Worm (Caenorhabditis elegans): ENCODE measurements around the gene C18G1.9.
A peak's percentile ranks its signal among the peaks of the same experiment; 100 is the strongest.

The C18G1.9 gene

DNA sequence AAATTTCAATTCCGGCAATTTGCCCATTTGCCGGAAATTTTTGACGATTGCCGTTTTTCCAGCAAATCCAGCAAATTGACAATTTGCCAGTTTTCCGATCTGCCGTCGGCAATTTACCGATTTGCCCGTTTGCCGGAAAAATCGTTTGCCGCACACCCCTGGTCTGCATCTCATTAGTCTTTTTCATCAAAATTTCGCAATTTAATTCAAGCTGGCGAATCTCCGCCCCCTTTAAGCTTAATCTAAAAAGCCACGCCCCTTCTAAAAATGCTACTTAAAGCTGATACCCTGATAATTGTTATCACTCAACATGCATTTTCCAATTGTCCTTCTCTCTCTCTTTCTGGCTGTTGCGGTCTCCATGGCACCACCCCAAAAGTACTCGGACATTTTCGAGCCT is 13.8 kb upstream of the C18G1.9 start, which contains the start of gene Y60C6A.1:
Y60C6A.1 (plus strand) TSS at position 301 of the 400 bp plus-strand sequence.
- TF ChIP-seq mls-2 (tag; optimal IDR thresholded peaks at IDR 0.05), result no peak
- no peak for TF ChIP-seq unc-39 (tag; optimal IDR thresholded peaks at IDR 0.05)

ce11 chrV:4777388-4777986 is 8.0 kb upstream of the C18G1.9 start, which contains the start of gene C18G1.1:
Gene C18G1.1, plus strand, starts transcription at chrV:4777960.
- TF ChIP-seq nhr-2 (tag; optimal IDR thresholded peaks at IDR 0.05) (no peak), ztf-11 (tag; optimal IDR thresholded peaks at IDR 0.05) (no peak), mls-2 (tag; optimal IDR thresholded peaks at IDR 0.05) (no peak), ceh-43 (GFP tag; optimal IDR thresholded peaks at IDR 0.05) (no peak), hlh-1 (tag; optimal IDR thresholded peaks at IDR 0.05) (peak; percentile 89), unc-62 (GFP tag; optimal IDR thresholded peaks at IDR 0.05) (peak; percentile 99), M03D4.4 (tag; optimal IDR thresholded peaks at IDR 0.05) (no peak), nhr-28 (tag; optimal IDR thresholded peaks at IDR 0.05) (no peak), snpc-4 (tag; optimal IDR thresholded peaks at IDR 0.05) (no peak), ceh-83 (GFP tag; optimal IDR thresholded peaks at IDR 0.05) (no peak), elt-1 (tag; optimal IDR thresholded peaks at IDR 0.05; ENCODE audit: borderline replicate concordance, insufficient read depth) (no peak), unc-120 (tag; optimal IDR thresholded peaks at IDR 0.05; ENCODE audit: poor library complexity, severe bottlenecking) (peak; percentile 26), blmp-1 (tag; optimal IDR thresholded peaks at IDR 0.05) (no peak), drap-1 (GFP tag; optimal IDR thresholded peaks at IDR 0.05) (no peak), elt-3 (tag; optimal IDR thresholded peaks at IDR 0.05) (no peak)

ce11 chrV:4775140-4775539 is 5.6 kb upstream of the C18G1.9 start:
- TF ChIP-seq elt-1 (tag; optimal IDR thresholded peaks at IDR 0.05; ENCODE audit: borderline replicate concordance, insufficient read depth) (no peak), unc-120 (tag; optimal IDR thresholded peaks at IDR 0.05; ENCODE audit: poor library complexity, severe bottlenecking) (peak; percentile 29)

ce11 chrV:4770408-4770947 is 945 bp upstream of the C18G1.9 start, which contains the start of gene elt-7:
Gene elt-7, plus strand, starts transcription at chrV:4770670.
- TF ChIP-seq ztf-11 (tag; optimal IDR thresholded peaks at IDR 0.05) (no peak), flh-1 (GFP tag; optimal IDR thresholded peaks at IDR 0.05) (no peak), bed-3 (GFP tag; optimal IDR thresholded peaks at IDR 0.05) (no peak), drap-1 (GFP tag; optimal IDR thresholded peaks at IDR 0.05) (no peak), ceh-39 (tag; optimal IDR thresholded peaks at IDR 0.05) (no peak), ceh-43 (GFP tag; optimal IDR thresholded peaks at IDR 0.05) (no peak), sem-2 (GFP tag; optimal IDR thresholded peaks at IDR 0.05) (no peak), nhr-2 (tag; optimal IDR thresholded peaks at IDR 0.05) (no peak), mab-5 (tag; optimal IDR thresholded peaks at IDR 0.05) (no peak), tbx-8 (GFP tag; optimal IDR thresholded peaks at IDR 0.05) (no peak), blmp-1 (tag; optimal IDR thresholded peaks at IDR 0.05) (no peak), lin-13 (tag; optimal IDR thresholded peaks at IDR 0.05) (no peak), zip-8 (tag; optimal IDR thresholded peaks at IDR 0.05) (no peak)

ce11 chrV:4766501-4766900 is 3.0 kb downstream of the C18G1.9 start, which contains the start of gene C18G1.8:
Gene C18G1.8, minus strand, starts transcription at chrV:4766601.
- TF ChIP-seq ces-1 (GFP tag; optimal IDR thresholded peaks at IDR 0.05) (no peak), zip-8 (tag; optimal IDR thresholded peaks at IDR 0.05) (no peak), sptf-1 (tag; optimal IDR thresholded peaks at IDR 0.05) (no peak), elt-1 (tag; optimal IDR thresholded peaks at IDR 0.05; ENCODE audit: borderline replicate concordance, insufficient read depth) (no peak), mep-1 (tag; optimal IDR thresholded peaks at IDR 0.05) (no peak), nhr-237 (tag; optimal IDR thresholded peaks at IDR 0.05) (no peak), ztf-11 (tag; optimal IDR thresholded peaks at IDR 0.05) (no peak), hlh-1 (tag; optimal IDR thresholded peaks at IDR 0.05) (no peak), snpc-4 (tag; optimal IDR thresholded peaks at IDR 0.05) (no peak), ceh-39 (tag; optimal IDR thresholded peaks at IDR 0.05) (no peak), mls-2 (tag; optimal IDR thresholded peaks at IDR 0.05) (no peak), nhr-12 (tag; optimal IDR thresholded peaks at IDR 0.05) (no peak), nhr-76 (tag; optimal IDR thresholded peaks at IDR 0.05) (no peak), sem-2 (GFP tag; optimal IDR thresholded peaks at IDR 0.05) (no peak), cnd-1 (tag; optimal IDR thresholded peaks at IDR 0.05) (no peak), nhr-2 (tag; optimal IDR thresholded peaks at IDR 0.05) (no peak)

Data from whole organism, mixed stage, embryonic.